Worm (Caenorhabditis elegans) whole organism, early embryonic: ENCODE measurements around the gene nuo-4.
"Not testable (repeated sequence)": the region's sequence is repeated elsewhere in the genome, so short reads cannot be mapped to it uniquely, and the experiment has no call there.

ENCODE experiments used
- B0310.2 ChIP-seq: sonication (generic microtip); optimal IDR thresholded peaks from 2 replicates; lab custom pipeline; 2016; ENCODE audit warnings: mild to moderate bottlenecking, missing genetic modification characterization, missing compliant biosample characterization
- F13C5.2 ChIP-seq: sonication (generic microtip); optimal IDR thresholded peaks from 2 replicates; lab custom pipeline; 2017; ENCODE audit warnings: mild to moderate bottlenecking, missing genetic modification characterization, inconsistent platforms, missing compliant biosample characterization
- aly-1 ChIP-seq: sonication (generic microtip); optimal IDR thresholded peaks from 2 replicates; lab custom pipeline; 2016; ENCODE audit warnings: missing genetic modification characterization, missing compliant biosample characterization
- ama-1 ChIP-seq: fragments of 150-350 bp; optimal IDR thresholded peaks from 2 replicates; lab custom pipeline; 2014
- ceh-13 ChIP-seq: fragments of 200-800 bp; sonication (Bioruptor generic); optimal IDR thresholded peaks from 2 replicates; lab custom pipeline; 2018; ENCODE audit warnings: mild to moderate bottlenecking, missing genetic modification characterization, missing compliant biosample characterization
- ceh-36 ChIP-seq: sonication (generic microtip); optimal IDR thresholded peaks from 2 replicates; lab custom pipeline; 2016; ENCODE audit warnings: missing genetic modification characterization, inconsistent platforms, missing compliant biosample characterization
- ets-7 ChIP-seq: sonication (generic microtip); optimal IDR thresholded peaks from 2 replicates; lab custom pipeline; 2016; ENCODE audit warnings: missing genotype, missing genetic modification characterization, missing compliant biosample characterization
- flt-1 ChIP-seq: fragments of 200-800 bp; sonication (Bioruptor generic); IDR thresholded peaks from 2 replicates; pipeline ENCODE4 v1.3.6; 2022; ENCODE audit warnings: missing genetic modification characterization, missing compliant biosample characterization
- hmbx-1 ChIP-seq: sonication (generic microtip); optimal IDR thresholded peaks from 2 replicates; lab custom pipeline; 2016; ENCODE audit warnings: mild to moderate bottlenecking, missing genetic modification characterization, missing compliant biosample characterization
- hmg-4 ChIP-seq: fragments of 200-800 bp; sonication (Bioruptor generic); optimal IDR thresholded peaks from 2 replicates; lab custom pipeline; 2018; ENCODE audit warnings: mild to moderate bottlenecking, missing genetic modification characterization, missing compliant biosample characterization
- hnd-1 ChIP-seq: sonication (generic microtip); optimal IDR thresholded peaks from 2 replicates; lab custom pipeline; 2016; ENCODE audit warnings: missing genetic modification characterization, missing compliant biosample characterization
- pes-1 ChIP-seq: fragments of 200-800 bp; sonication (Bioruptor generic); IDR thresholded peaks from 2 replicates; pipeline ENCODE4 v1.3.6; 2022; ENCODE audit warnings: missing genetic modification reagents, missing genetic modification characterization, missing compliant biosample characterization
- scrt-1 ChIP-seq: fragments of 200-800 bp; sonication (Bioruptor generic); IDR thresholded peaks from 2 replicates; pipeline ENCODE4 v1.3.6; 2022; ENCODE audit warnings: missing genetic modification characterization, missing compliant biosample characterization
- sea-1 ChIP-seq: fragments of 200-800 bp; sonication (Bioruptor generic); conservative IDR thresholded peaks from 2 replicates; pipeline ENCODE4 v1.3.6; 2022; ENCODE audit warnings: missing genetic modification characterization, missing compliant biosample characterization
- tbx-11 ChIP-seq: fragments of 200-800 bp; sonication (Bioruptor generic); IDR thresholded peaks from 2 replicates; pipeline ENCODE4 v1.3.6; 2022; ENCODE audit warnings: missing genetic modification characterization, missing compliant biosample characterization
- tbx-37 ChIP-seq: fragments of 200-800 bp; sonication (Bioruptor generic); conservative IDR thresholded peaks from 2 replicates; pipeline ENCODE4 v1.3.6; 2022; ENCODE audit warnings: missing genetic modification reagents, missing genetic modification characterization, missing compliant biosample characterization
- tra-4 ChIP-seq: sonication (generic microtip); optimal IDR thresholded peaks from 2 replicates; lab custom pipeline; 2017; ENCODE audit warnings: missing genetic modification characterization, missing compliant biosample characterization

nuo-4 gene

DNA sequence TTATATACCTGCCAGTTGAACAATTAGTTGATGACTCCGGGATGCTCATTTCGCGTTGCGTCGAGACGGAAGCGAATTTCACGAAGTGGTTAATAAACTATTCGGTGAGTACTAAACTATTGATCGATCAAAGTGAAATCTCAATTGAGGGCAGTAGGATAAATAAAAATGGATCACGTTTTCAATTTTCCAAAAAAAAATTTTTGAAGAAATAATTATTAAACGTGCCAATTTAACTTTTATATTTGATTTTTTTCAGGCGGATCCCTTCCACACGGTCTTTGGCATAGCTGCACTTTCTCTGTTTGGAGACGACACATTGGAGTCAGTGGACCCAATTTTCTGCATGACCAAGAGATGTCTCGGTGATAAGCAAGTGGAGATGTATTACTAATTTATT lies 22.6 kb downstream of the nuo-4 start, which contains the start of gene B0280.17:
Gene B0280.17 (minus strand): TSS at position 101 of the 400 bp plus-strand sequence.
- no peak for TF ChIP-seq B0310.2 (tag; lab: Kevin White, UChicago)
- TF ChIP-seq sea-1 (GFP tag; lab: Robert Waterston, UW) = no peak

DNA sequence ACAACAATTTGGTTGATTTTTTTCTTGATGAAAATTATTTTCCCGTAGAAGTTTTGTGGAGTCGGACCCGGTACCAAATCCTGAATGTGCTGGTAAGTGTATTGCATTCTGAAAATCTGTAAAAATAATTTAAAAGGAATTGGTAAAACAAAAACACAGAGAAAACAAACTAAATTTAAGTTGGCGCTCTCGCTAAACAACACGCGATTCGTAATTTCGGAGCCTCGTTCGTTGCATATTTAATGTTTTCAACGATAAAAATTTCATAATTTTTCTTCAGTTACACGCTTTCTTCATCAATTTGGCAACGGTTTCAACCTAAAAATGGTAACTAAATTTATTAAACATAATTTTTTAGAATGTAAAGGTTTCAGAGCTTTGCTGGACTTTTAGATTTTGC lies 25.1 kb downstream of the nuo-4 start, which contains the start of the genes pot-1 and ggtb-1:
Gene pot-1 (minus strand): TSS at position 120 of the 400 bp plus-strand sequence.
Gene ggtb-1 (plus strand): TSS at position 208 of the 400 bp plus-strand sequence.
- TF ChIP-seq hmg-4 (GFP tag; lab: Kevin White, UChicago) (no peak), sea-1 (GFP tag; lab: Robert Waterston, UW) (no peak), ceh-13 (GFP tag; lab: Kevin White, UChicago) (no peak), tra-4 (tag; lab: Kevin White, UChicago) (no peak), flt-1 (no peak), ceh-36 (no peak), pes-1 (no peak), tbx-37 (GFP tag; lab: Robert Waterston, UW) (no peak), hnd-1 (tag; lab: Kevin White, UChicago) (no peak)

ce11 chrIII:7128601-7129000 lies 30.0 kb downstream of the nuo-4 start, which contains the start of gene viro-2:
TSS of gene viro-2 (plus strand) at chrIII:7128901.
- not testable (repeated sequence) for TF ChIP-seq pes-1; ets-7 (tag; lab: Kevin White, UChicago); tbx-37 (GFP tag; lab: Robert Waterston, UW)

DNA sequence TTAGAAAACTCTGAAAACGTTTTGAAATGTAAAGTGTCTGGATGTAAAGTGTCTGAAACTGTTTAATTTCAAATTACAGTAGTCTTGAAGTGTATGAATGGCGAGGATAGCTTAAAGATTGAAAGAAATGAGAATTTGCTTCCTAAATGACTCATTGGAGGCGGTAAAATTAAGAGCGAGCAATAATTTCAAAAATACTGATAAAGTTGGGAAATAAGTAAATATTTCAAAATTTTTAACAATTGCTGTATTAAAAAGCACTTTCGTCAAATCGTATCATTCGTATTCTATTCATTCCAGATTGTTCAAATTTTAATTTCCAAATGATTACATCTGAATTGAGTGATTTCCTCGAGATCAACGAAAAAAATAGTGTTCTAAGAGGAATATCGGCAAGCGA lies 34.2 kb downstream of the nuo-4 start, which contains the start of gene B0280.2:
Gene B0280.2 (plus strand): TSS at position 301 of the 400 bp plus-strand sequence.
- TF ChIP-seq aly-1 (tag; lab: Kevin White, UChicago) (no peak), hmg-4 (GFP tag; lab: Kevin White, UChicago) (no peak), tra-4 (tag; lab: Kevin White, UChicago) (no peak), scrt-1 (GFP tag; lab: Robert Waterston, UW) (no peak), B0310.2 (tag; lab: Kevin White, UChicago) (no peak), tbx-37 (GFP tag; lab: Robert Waterston, UW) (no peak), ama-1 (no peak), ceh-36 (no peak), tbx-11 (GFP tag; lab: Robert Waterston, UW) (no peak), sea-1 (GFP tag; lab: Robert Waterston, UW) (no peak), hnd-1 (tag; lab: Kevin White, UChicago) (no peak)

DNA sequence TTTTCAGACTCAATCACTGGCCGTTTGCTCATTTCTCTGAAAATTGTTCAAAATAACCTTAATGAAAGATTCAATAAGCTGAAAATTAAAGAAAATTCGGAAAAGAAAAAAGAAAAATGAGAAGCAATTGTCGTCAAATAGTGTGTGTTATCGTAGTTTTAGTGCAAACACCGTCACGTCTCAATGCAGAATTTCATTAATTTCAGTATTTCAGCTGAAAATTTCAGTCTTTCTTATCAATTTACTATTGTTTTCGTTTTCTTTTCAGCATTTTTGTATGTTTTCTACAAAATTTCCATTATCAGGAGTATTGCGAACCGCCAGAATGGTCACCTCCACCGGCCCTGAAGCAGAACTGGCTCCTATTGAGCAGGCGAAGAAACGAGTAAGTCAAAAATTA lies 35.7 kb downstream of the nuo-4 start, which contains the start of the genes B0280.9 and rpia-1:
Gene B0280.9 (minus strand): TSS at position 36 of the 400 bp plus-strand sequence.
Gene rpia-1 (plus strand): TSS at position 269 of the 400 bp plus-strand sequence.
- TF ChIP-seq ama-1 (no peak), flt-1 (no peak), ceh-13 (GFP tag; lab: Kevin White, UChicago) (no peak), aly-1 (tag; lab: Kevin White, UChicago) (no peak), hmbx-1 (tag; lab: Kevin White, UChicago) (no peak)

DNA sequence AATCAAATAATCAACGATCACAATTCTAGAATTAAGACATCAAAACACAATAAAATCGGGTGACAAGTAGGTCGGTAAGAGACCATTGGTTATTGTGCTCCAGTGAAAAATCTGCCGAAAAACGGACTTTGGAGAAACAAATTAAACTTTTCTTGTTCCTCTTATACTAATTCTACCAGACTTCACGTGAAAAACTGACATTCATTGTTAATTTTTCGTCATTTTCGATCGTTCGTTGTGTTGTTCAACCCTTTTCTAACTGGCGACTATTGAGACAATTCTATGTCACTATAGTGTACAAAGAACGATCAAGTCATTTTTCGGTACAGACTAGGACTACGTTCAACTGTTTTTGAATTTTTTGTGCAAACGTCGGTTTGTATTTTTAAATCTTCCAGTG lies 38.1 kb downstream of the nuo-4 start:
- TF ChIP-seq ceh-36 (no peak), hmg-4 (GFP tag; lab: Kevin White, UChicago) (no peak), scrt-1 (GFP tag; lab: Robert Waterston, UW) (no peak), hnd-1 (tag; lab: Kevin White, UChicago) (no peak), tra-4 (tag; lab: Kevin White, UChicago) (no peak), F13C5.2 (no peak), B0310.2 (tag; lab: Kevin White, UChicago) (no peak), pes-1 (no peak)

DNA sequence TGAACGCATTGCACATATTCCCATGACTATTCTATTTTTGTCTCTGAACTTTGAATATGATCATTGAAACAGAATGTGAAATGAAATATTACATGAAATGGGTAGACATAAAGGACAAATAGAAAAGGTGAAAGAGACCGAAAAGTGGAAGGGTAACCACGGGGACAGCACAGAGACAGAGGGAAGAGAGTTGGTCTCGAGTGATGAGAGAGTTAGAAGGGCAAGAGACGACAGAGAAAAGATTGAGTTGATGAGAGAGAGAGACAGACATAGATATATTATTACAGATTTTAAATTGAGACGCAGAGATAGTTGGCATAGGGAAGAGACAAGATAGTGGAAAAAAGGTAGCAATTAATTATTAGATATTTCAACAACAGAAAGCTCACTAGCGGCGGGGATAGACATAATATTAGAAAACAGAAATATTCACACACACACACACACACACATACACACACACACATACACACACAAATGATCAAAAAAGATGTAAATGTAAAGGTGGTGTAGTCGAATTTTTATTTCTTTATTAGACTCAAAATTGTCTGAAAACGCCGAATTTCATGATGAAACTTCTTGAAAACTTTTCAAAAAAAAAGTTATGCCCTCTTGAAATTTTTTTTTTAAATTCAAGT lies 41.9 kb downstream of the nuo-4 start:
- no peak for TF ChIP-seq ets-7 (tag; lab: Kevin White, UChicago)
- TF ChIP-seq ceh-13 (GFP tag; lab: Kevin White, UChicago) = no peak
- TF ChIP-seq ceh-36 = no peak
- no peak for TF ChIP-seq hmbx-1 (tag; lab: Kevin White, UChicago)
- TF ChIP-seq scrt-1 (GFP tag; lab: Robert Waterston, UW) = no peak

ce11 chrIII:7114952-7115488 lies 43.6 kb downstream of the nuo-4 start, which contains the start of gene nhr-10:
TSS of gene nhr-10 (minus strand) at chrIII:7115438.
- no peak for TF ChIP-seq hmg-4 (GFP tag; lab: Kevin White, UChicago)
- TF ChIP-seq tra-4 (tag; lab: Kevin White, UChicago) = no peak
- no peak for TF ChIP-seq hnd-1 (tag; lab: Kevin White, UChicago)
- TF ChIP-seq tbx-37 (GFP tag; lab: Robert Waterston, UW) = no peak
- no peak for TF ChIP-seq flt-1
- no peak for TF ChIP-seq B0310.2 (tag; lab: Kevin White, UChicago)
- TF ChIP-seq pes-1 = no peak
- no peak for TF ChIP-seq aly-1 (tag; lab: Kevin White, UChicago)
- no peak for TF ChIP-seq tbx-11 (GFP tag; lab: Robert Waterston, UW)
- TF ChIP-seq ets-7 (tag; lab: Kevin White, UChicago) = no peak
- TF ChIP-seq ama-1 = no peak
- no peak for TF ChIP-seq ceh-36
- no peak for TF ChIP-seq ceh-13 (GFP tag; lab: Kevin White, UChicago)
